Worm (Caenorhabditis elegans) whole organism, L1 larva: ENCODE results near the gene pmp-3.

ENCODE experiments used
- C16A3.4 ChIP-seq: fragments of 150-350 bp; optimal IDR thresholded peaks from 2 replicates; lab custom pipeline; 2014; ENCODE audit warnings: missing biosample characterization, missing genetic modification characterization
- C34B4.2 ChIP-seq: sonication (generic microtip); optimal IDR thresholded peaks from 2 replicates; lab custom pipeline; 2017; ENCODE audit warnings: mild to moderate bottlenecking, missing genetic modification characterization, missing compliant biosample characterization
- F16B12.6 ChIP-seq: fragments of 150-350 bp; optimal IDR thresholded peaks from 2 replicates; lab custom pipeline; 2014; ENCODE audit warnings: missing biosample characterization, missing genetic modification characterization
- alr-1 ChIP-seq: fragments of 200-800 bp; sonication (Bioruptor generic); optimal IDR thresholded peaks from 2 replicates; lab custom pipeline; 2018; ENCODE audit warnings: borderline replicate concordance, mild to moderate bottlenecking, missing genetic modification characterization, missing compliant biosample characterization
- aly-2 ChIP-seq: fragments of 150-350 bp; optimal IDR thresholded peaks from 2 replicates; lab custom pipeline; 2014; ENCODE audit warnings: missing biosample characterization, missing genetic modification characterization
- blmp-1 ChIP-seq: fragments of 150-350 bp; optimal IDR thresholded peaks from 2 replicates; lab custom pipeline; 2014; ENCODE audit warnings: missing biosample characterization, missing genetic modification characterization
- ceh-8 ChIP-seq: fragments of 200-800 bp; sonication (Bioruptor generic); optimal IDR thresholded peaks from 2 replicates; lab custom pipeline; 2018; ENCODE audit warnings: mild to moderate bottlenecking, missing genetic modification characterization, moderate library complexity, missing compliant biosample characterization
- ceh-82 ChIP-seq, 3 experiments: fragments of 150-350 bp in 1 of 3; sonication (generic microtip) in 2 of 3; optimal IDR thresholded peaks; 2 replicates each; lab custom pipeline; 2014 to 2017; ENCODE audit warnings: missing biosample characterization in 3 of 3, missing genetic modification characterization in 3 of 3
- dpl-1 ChIP-seq, 3 experiments: fragments of 150-350 bp in 2 of 3; sonication (generic microtip) in 1 of 3; optimal IDR thresholded peaks; 2 replicates each; lab custom pipeline; 2014 to 2017; ENCODE audit warnings: missing biosample characterization in 3 of 3, missing genetic modification characterization in 3 of 3, missing genetic modification reagents in 3 of 3
- dsc-1 ChIP-seq: sonication (generic microtip); optimal IDR thresholded peaks from 2 replicates; lab custom pipeline; 2016; ENCODE audit warnings: mild to moderate bottlenecking, missing genetic modification characterization, missing compliant biosample characterization
- efl-1 ChIP-seq, 4 experiments: fragments of 150-350 bp; optimal IDR thresholded peaks in 3 of 4; peaks in 1 of 4; 1 replicate in 1 of 4; 2 replicates in 3 of 4; lab custom pipeline; 2014; ENCODE audit warnings: missing biosample characterization in 2 of 4, missing genetic modification characterization in 2 of 4, missing genetic modification reagents in 2 of 4
- efl-3 ChIP-seq: fragments of 200-800 bp; sonication (Bioruptor generic); optimal IDR thresholded peaks from 2 replicates; lab custom pipeline; 2018; ENCODE audit warnings: mild to moderate bottlenecking, missing genetic modification characterization, missing compliant biosample characterization
- egl-13 ChIP-seq: sonication (generic microtip); optimal IDR thresholded peaks from 2 replicates; lab custom pipeline; 2016; ENCODE audit warnings: missing genotype, missing genetic modification reagents, missing genetic modification characterization, missing compliant biosample characterization
- elt-3 ChIP-seq, 6 experiments: fragments of 150-350 bp in 1 of 6; sonication (generic microtip); optimal IDR thresholded peaks; 2 replicates each; lab custom pipeline; 2017 to 2018; ENCODE audit warnings: missing biosample characterization in 6 of 6, missing genetic modification characterization in 6 of 6, inconsistent platforms in 1 of 6
- ets-5 ChIP-seq: fragments of 200-800 bp; sonication (Bioruptor generic); IDR thresholded peaks from 2 replicates; pipeline ENCODE4 v1.3.6; 2022; ENCODE audit warnings: missing genetic modification characterization, missing compliant biosample characterization
- fkh-10 ChIP-seq: sonication (generic microtip); optimal IDR thresholded peaks from 2 replicates; lab custom pipeline; 2017; ENCODE audit warnings: missing biosample characterization, missing genetic modification reagents, missing genetic modification characterization
- fkh-4 ChIP-seq: sonication (generic microtip); optimal IDR thresholded peaks from 2 replicates; lab custom pipeline; 2016; ENCODE audit warnings: missing compliant biosample characterization, missing genetic modification characterization, borderline replicate concordance
- fkh-8 ChIP-seq: sonication (generic microtip); optimal IDR thresholded peaks from 2 replicates; lab custom pipeline; 2016; ENCODE audit warnings: mild to moderate bottlenecking, missing genetic modification characterization, missing compliant biosample characterization
- fos-1 ChIP-seq: fragments of 150-350 bp; optimal IDR thresholded peaks from 2 replicates; lab custom pipeline; 2014; ENCODE audit warnings: missing biosample characterization, missing genetic modification characterization
- hlh-17 ChIP-seq: fragments of 200-800 bp; sonication (Bioruptor generic); optimal IDR thresholded peaks from 2 replicates; lab custom pipeline; 2018; ENCODE audit warnings: missing genetic modification characterization, mild to moderate bottlenecking, missing compliant biosample characterization, moderate library complexity, borderline replicate concordance
- irx-1 ChIP-seq: sonication (generic microtip); optimal IDR thresholded peaks from 2 replicates; lab custom pipeline; 2016; ENCODE audit warnings: missing genetic modification characterization, missing compliant biosample characterization
- lin-14 ChIP-seq: fragments of 200-800 bp; sonication (Bioruptor generic); optimal IDR thresholded peaks from 2 replicates; lab custom pipeline; 2018; ENCODE audit warnings: mild to moderate bottlenecking, missing genetic modification characterization, moderate library complexity, missing compliant biosample characterization
- lin-15B ChIP-seq: fragments of 150-350 bp; sonication (generic microtip); optimal IDR thresholded peaks from 3 replicates; lab custom pipeline; 2014; ENCODE audit warnings: missing biosample characterization, missing genetic modification characterization
- lin-35 ChIP-seq, 2 experiments: fragments of 150-350 bp; optimal IDR thresholded peaks; 2 replicates each; lab custom pipeline; 2014; ENCODE audit warnings: missing biosample characterization in 2 of 2, missing genetic modification characterization in 2 of 2, missing genetic modification reagents in 2 of 2
- lsy-2 ChIP-seq, 2 experiments: fragments of 150-350 bp; optimal IDR thresholded peaks; 2 replicates each; lab custom pipeline; 2014; ENCODE audit warnings: missing biosample characterization in 2 of 2, missing genetic modification characterization in 2 of 2
- mab-9 ChIP-seq: fragments of 200-800 bp; sonication (Bioruptor generic); IDR thresholded peaks from 2 replicates; pipeline ENCODE4 v1.3.6; 2022; ENCODE audit warnings: missing genetic modification reagents, missing genetic modification characterization, missing compliant biosample characterization
- mdl-1 ChIP-seq, 2 experiments: fragments of 150-350 bp; optimal IDR thresholded peaks; 2 replicates each; lab custom pipeline; 2014 to 2017; ENCODE audit warnings: missing biosample characterization in 2 of 2, missing genetic modification characterization in 2 of 2, inconsistent platforms in 1 of 2
- mep-1 ChIP-seq: fragments of 150-350 bp; optimal IDR thresholded peaks from 2 replicates; lab custom pipeline; 2014; ENCODE audit warnings: missing biosample characterization, missing genetic modification characterization
- nhr-20 ChIP-seq: sonication (generic microtip); optimal IDR thresholded peaks from 2 replicates; lab custom pipeline; 2016; ENCODE audit warnings: mild to moderate bottlenecking, missing genetic modification characterization, missing compliant biosample characterization
- nhr-71 ChIP-seq: sonication (generic microtip); optimal IDR thresholded peaks from 2 replicates; lab custom pipeline; 2016; ENCODE audit warnings: mild to moderate bottlenecking, missing genetic modification characterization, moderate library complexity, missing compliant biosample characterization
- nhr-90 ChIP-seq: sonication (generic microtip); optimal IDR thresholded peaks from 2 replicates; lab custom pipeline; 2016; ENCODE audit warnings: mild to moderate bottlenecking, missing genetic modification characterization, missing compliant biosample characterization; ENCODE audit not compliant: poor library complexity
- rnt-1 ChIP-seq: sonication (generic microtip); optimal IDR thresholded peaks from 2 replicates; lab custom pipeline; 2016; ENCODE audit warnings: mild to moderate bottlenecking, missing genetic modification characterization, moderate library complexity, missing compliant biosample characterization
- snu-23 ChIP-seq: sonication (generic microtip); optimal IDR thresholded peaks from 2 replicates; lab custom pipeline; 2016; ENCODE audit warnings: missing genetic modification characterization, missing compliant biosample characterization
- swsn-7 ChIP-seq: sonication (generic microtip); optimal IDR thresholded peaks from 2 replicates; lab custom pipeline; 2016; ENCODE audit warnings: missing genetic modification characterization, missing compliant biosample characterization
- tbx-2 ChIP-seq: sonication (generic microtip); optimal IDR thresholded peaks from 2 replicates; lab custom pipeline; 2016; ENCODE audit warnings: missing genetic modification characterization, missing compliant biosample characterization
- unc-130 ChIP-seq: fragments of 150-350 bp; optimal IDR thresholded peaks from 2 replicates; lab custom pipeline; 2017; ENCODE audit warnings: missing biosample characterization, missing genetic modification characterization, inconsistent platforms
- unc-30 ChIP-seq: sonication (generic microtip); optimal IDR thresholded peaks from 2 replicates; lab custom pipeline; 2017; ENCODE audit warnings: missing biosample characterization, missing genetic modification characterization
- unc-62 ChIP-seq: fragments of 150-350 bp; optimal IDR thresholded peaks from 2 replicates; lab custom pipeline; 2014; ENCODE audit warnings: missing biosample characterization, missing genetic modification reagents, missing genetic modification characterization
- unc-98 ChIP-seq: fragments of 200-800 bp; sonication (Bioruptor generic); IDR thresholded peaks from 2 replicates; pipeline ENCODE4 v1.3.6; 2022; ENCODE audit warnings: missing genetic modification characterization, missing compliant biosample characterization
- vab-15 ChIP-seq: sonication (generic microtip); optimal IDR thresholded peaks from 2 replicates; lab custom pipeline; 2017; ENCODE audit warnings: missing genotype, mild to moderate bottlenecking, missing genetic modification characterization, missing compliant biosample characterization
- xbp-1 ChIP-seq: sonication (generic microtip); optimal IDR thresholded peaks from 2 replicates; lab custom pipeline; 2016; ENCODE audit warnings: missing genetic modification characterization, missing compliant biosample characterization
- ztf-11 ChIP-seq, 2 experiments: sonication (generic microtip); optimal IDR thresholded peaks; 2 replicates each; lab custom pipeline; 2016 to 2017; ENCODE audit warnings: missing genetic modification characterization in 2 of 2, missing biosample characterization in 1 of 2, missing compliant biosample characterization in 1 of 2
- ztf-4 ChIP-seq: fragments of 150-350 bp; optimal IDR thresholded peaks from 2 replicates; lab custom pipeline; 2014; ENCODE audit warnings: missing biosample characterization, missing genetic modification characterization

The pmp-3 gene

DNA sequence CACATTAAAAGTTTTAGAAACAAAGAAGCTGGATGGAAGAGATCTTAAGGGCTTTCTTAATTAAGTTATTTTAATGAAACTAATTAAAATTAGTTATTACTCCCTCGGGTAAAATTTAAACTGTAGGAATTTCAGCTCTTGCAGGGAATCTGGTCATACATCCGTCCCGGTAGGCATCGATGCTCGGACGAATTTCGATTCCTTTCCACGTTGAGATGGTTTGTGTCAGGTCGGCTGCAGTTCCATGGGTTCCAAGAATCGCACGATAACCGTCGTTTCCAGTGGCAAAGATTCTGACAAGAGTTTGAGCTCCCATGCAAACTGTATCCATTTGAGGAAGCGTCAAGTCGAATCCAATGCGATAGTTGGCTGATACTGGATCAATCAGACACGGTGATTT lies 35.8 kb upstream of the pmp-3 start:
- no peak for TF ChIP-seq efl-1 (optimal IDR thresholded peaks at IDR 0.05; lab: Kevin White, UChicago)
- TF ChIP-seq efl-1 (GFP tag; optimal IDR thresholded peaks at IDR 0.05 in 1 of 2; lab: Kevin White, UChicago) = peak in 1 of 2 experiments; percentile 63
- no peak for TF ChIP-seq aly-2 (tag; lab: Kevin White, UChicago)

DNA sequence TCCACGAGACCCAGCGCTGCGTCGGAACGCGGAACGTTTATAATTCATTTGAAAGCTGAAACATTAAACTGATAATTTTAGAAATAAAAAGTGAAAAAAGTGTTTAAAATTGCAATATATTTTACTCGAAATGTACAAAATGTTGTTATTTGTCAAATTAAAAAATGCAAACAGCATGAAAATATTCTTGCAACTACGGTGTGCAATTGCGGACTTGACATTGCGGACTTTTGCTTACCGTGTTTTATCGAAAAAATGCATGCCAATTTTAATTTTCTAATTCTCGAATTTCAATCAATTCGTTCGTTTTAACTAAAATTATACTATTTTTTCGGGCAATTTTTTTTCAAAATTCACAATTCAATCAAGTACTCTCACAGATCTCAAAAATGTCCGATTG lies 34.4 kb upstream of the pmp-3 start, which contains the start of the genes R11H6.5 and ccnk-1:
Gene R11H6.5, minus strand, starts transcription at position 55 of the 400 bp plus-strand sequence.
Gene ccnk-1, plus strand, starts transcription at position 381 of the 400 bp plus-strand sequence.
- TF ChIP-seq xbp-1 (peak; percentile 20), ets-5 (GFP tag; lab: Robert Waterston, UW) (no peak), C16A3.4 (tag; lab: Kevin White, UChicago) (peak; percentile 67), dsc-1 (tag; lab: Kevin White, UChicago) (no peak), nhr-20 (tag; lab: Kevin White, UChicago) (peak; percentile 44), lin-14 (GFP tag; lab: Kevin White, UChicago) (peak; percentile 56), fkh-8 (tag; lab: Kevin White, UChicago) (no peak), elt-3 (tag; optimal IDR thresholded peaks at IDR 0.05; lab: Kevin White, UChicago) (peak in 2 of 6 experiments; percentile 2 to 28), lsy-2 (tag; optimal IDR thresholded peaks at IDR 0.05; lab: Kevin White, UChicago) (peak; percentile 97 to 99), blmp-1 (tag; lab: Kevin White, UChicago) (peak; percentile 60), ztf-11 (tag; optimal IDR thresholded peaks at IDR 0.05; lab: Kevin White, UChicago) (no peak), unc-62 (GFP tag; lab: Kevin White, UChicago) (no peak), mep-1 (tag; lab: Kevin White, UChicago) (peak; percentile 67), lin-35 (GFP tag; optimal IDR thresholded peaks at IDR 0.05; lab: Kevin White, UChicago) (peak; percentile 53 to 75), fos-1 (tag; lab: Kevin White, UChicago) (peak; percentile 12), C34B4.2 (tag; lab: Kevin White, UChicago) (no peak), vab-15 (tag; lab: Kevin White, UChicago) (no peak), ceh-82 (tag; optimal IDR thresholded peaks at IDR 0.05; lab: Kevin White, UChicago) (peak in 1 of 3 experiments; percentile 18), swsn-7 (peak; percentile 36), lin-15B (tag; lab: Kevin White, UChicago) (peak; percentile 7), ceh-8 (no peak), efl-3 (GFP tag; lab: Kevin White, UChicago) (no peak), F16B12.6 (tag; lab: Kevin White, UChicago) (peak; percentile 85), dpl-1 (GFP tag; optimal IDR thresholded peaks at IDR 0.05; lab: Kevin White, UChicago) (peak; percentile 38 to 73 (median 51)), mdl-1 (tag; optimal IDR thresholded peaks at IDR 0.05; lab: Kevin White, UChicago) (peak in 1 of 2 experiments; percentile 23), efl-1 (optimal IDR thresholded peaks at IDR 0.05; lab: Kevin White, UChicago) (peak; percentile 60 to 61), efl-1 (GFP tag; optimal IDR thresholded peaks at IDR 0.05 in 1 of 2; lab: Kevin White, UChicago) (peak; percentile 67 to 95), nhr-90 (tag; lab: Kevin White, UChicago) (no peak), fkh-4 (tag; lab: Kevin White, UChicago) (no peak), aly-2 (tag; lab: Kevin White, UChicago) (no peak), tbx-2 (tag; lab: Kevin White, UChicago) (peak; percentile 31), unc-130 (tag; lab: Kevin White, UChicago) (peak; percentile 66), nhr-71 (tag; lab: Kevin White, UChicago) (no peak), mab-9 (GFP tag; lab: Robert Waterston, UW) (no peak), rnt-1 (tag; lab: Kevin White, UChicago) (peak; percentile 40), snu-23 (GFP tag; lab: Kevin White, UChicago) (peak; percentile 65)

DNA sequence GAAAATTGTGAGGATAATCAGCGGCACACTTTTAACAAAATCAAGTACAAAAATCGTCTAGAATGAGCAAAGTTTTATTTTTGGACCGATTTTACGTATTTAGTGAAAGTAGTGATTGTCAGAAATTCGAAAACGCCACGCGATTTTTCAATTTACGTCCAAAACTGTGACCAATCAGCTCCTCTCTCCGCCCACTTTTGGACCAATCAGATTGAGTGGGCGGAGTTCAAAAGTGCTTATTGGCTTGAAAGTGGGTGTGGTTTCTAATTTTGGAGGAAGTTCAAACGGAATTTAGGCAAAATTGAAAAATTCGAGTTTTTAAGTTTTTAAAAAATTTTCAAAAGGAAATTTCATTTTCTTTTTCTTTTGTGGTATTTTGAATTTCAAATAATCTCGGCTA lies 32.1 kb upstream of the pmp-3 start:
- TF ChIP-seq efl-3 (GFP tag; lab: Kevin White, UChicago) (no peak), blmp-1 (tag; lab: Kevin White, UChicago) (no peak), fkh-10 (GFP tag; lab: Kevin White, UChicago) (no peak), unc-98 (GFP tag; lab: Robert Waterston, UW) (no peak), aly-2 (tag; lab: Kevin White, UChicago) (no peak), unc-30 (no peak), ztf-4 (tag; lab: Kevin White, UChicago) (no peak), alr-1 (tag; lab: Kevin White, UChicago) (no peak), irx-1 (tag; lab: Kevin White, UChicago) (no peak), egl-13 (tag; lab: Kevin White, UChicago) (no peak), nhr-90 (tag; lab: Kevin White, UChicago) (no peak), hlh-17 (GFP tag; lab: Kevin White, UChicago) (no peak)
- TF ChIP-seq, all 84 proteins: peak for 0
